Fruit fly (Drosophila melanogaster) whole organism, prepupa: ENCODE data around the gene mus201.

Source experiments
- Blimp-1 ChIP-seq: fragments of 200-800 bp; sonication (Bioruptor generic); optimal IDR thresholded peaks from 3 replicates; lab custom pipeline; 2017; ENCODE audit warnings: missing biosample characterization, missing genetic modification characterization, mild to moderate bottlenecking, moderate library complexity, missing genetic modification reagents
- CG10631 ChIP-seq: fragments of 200-800 bp; sonication (Bioruptor generic); optimal IDR thresholded peaks from 2 replicates; lab custom pipeline; 2016; ENCODE audit warnings: missing biosample characterization, missing genetic modification characterization
- CG10669 ChIP-seq: fragments of 200-800 bp; sonication (Bioruptor generic); optimal IDR thresholded peaks from 3 replicates; lab custom pipeline; 2018; ENCODE audit warnings: missing biosample characterization, mild to moderate bottlenecking, missing genetic modification characterization, moderate library complexity
- CG11902 ChIP-seq: fragments of 200-800 bp; sonication (Bioruptor generic); optimal IDR thresholded peaks from 3 replicates; lab custom pipeline; 2016; ENCODE audit warnings: missing biosample characterization, missing genetic modification characterization
- CG15336 ChIP-seq: fragments of 200-800 bp; sonication (Bioruptor generic); IDR thresholded peaks from 2 replicates; pipeline ENCODE4 v1.3.6; 2022; ENCODE audit warnings: missing biosample characterization, missing genetic modification characterization
- CG1621 ChIP-seq: fragments of 200-800 bp; sonication (Bioruptor generic); optimal IDR thresholded peaks from 3 replicates; lab custom pipeline; 2018; ENCODE audit warnings: missing biosample characterization, mild to moderate bottlenecking, missing genetic modification characterization
- CG16779 ChIP-seq: fragments of 200-800 bp; sonication (Bioruptor generic); optimal IDR thresholded peaks from 3 replicates; lab custom pipeline; 2017; ENCODE audit warnings: missing biosample characterization, mild to moderate bottlenecking, missing genetic modification characterization
- CG3032 ChIP-seq: fragments of 200-800 bp; optimal IDR thresholded peaks from 2 replicates; lab custom pipeline; 2019; ENCODE audit warnings: missing biosample characterization, mild to moderate bottlenecking, missing genetic modification characterization, moderate library complexity
- CG31627 ChIP-seq: fragments of 200-800 bp; sonication (Bioruptor generic); optimal IDR thresholded peaks from 3 replicates; lab custom pipeline; 2016; ENCODE audit warnings: missing biosample characterization, missing genetic modification characterization
- CG32006 ChIP-seq: fragments of 200-800 bp; sonication (Bioruptor generic); optimal IDR thresholded peaks from 3 replicates; lab custom pipeline; 2017; ENCODE audit warnings: missing biosample characterization, mild to moderate bottlenecking, missing genetic modification characterization
- CG3919 ChIP-seq: fragments of 200-800 bp; sonication (Bioruptor generic); optimal IDR thresholded peaks from 3 replicates; lab custom pipeline; 2016; ENCODE audit warnings: missing biosample characterization, missing genetic modification characterization
- CG4318 ChIP-seq: fragments of 200-800 bp; sonication (Bioruptor generic); optimal IDR thresholded peaks from 3 replicates; lab custom pipeline; 2017; ENCODE audit warnings: missing biosample characterization, mild to moderate bottlenecking, missing genetic modification characterization
- CG6163 ChIP-seq: fragments of 200-800 bp; sonication (Bioruptor generic); IDR thresholded peaks from 3 replicates; pipeline ENCODE4 v1.3.6; 2022; ENCODE audit warnings: missing biosample characterization, missing genetic modification characterization
- CG6276 ChIP-seq: fragments of 200-800 bp; sonication (Bioruptor generic); optimal IDR thresholded peaks from 2 replicates; lab custom pipeline; 2017; ENCODE audit warnings: missing biosample characterization, mild to moderate bottlenecking, missing genetic modification characterization
- CG6792 ChIP-seq: fragments of 200-800 bp; sonication (Bioruptor generic); optimal IDR thresholded peaks from 3 replicates; lab custom pipeline; 2016; ENCODE audit warnings: missing biosample characterization, missing genetic modification characterization
- CG6808 ChIP-seq: fragments of 200-800 bp; sonication (Bioruptor generic); optimal IDR thresholded peaks from 3 replicates; lab custom pipeline; 2017; ENCODE audit warnings: missing biosample characterization, missing genetic modification characterization, mild to moderate bottlenecking, moderate library complexity, missing genetic modification reagents
- CG6854 ChIP-seq: fragments of 200-800 bp; sonication (Bioruptor generic); optimal IDR thresholded peaks from 2 replicates; lab custom pipeline; 2017; ENCODE audit warnings: missing biosample characterization, mild to moderate bottlenecking, missing genetic modification characterization
- CG7368 ChIP-seq: fragments of 200-800 bp; sonication (Bioruptor generic); optimal IDR thresholded peaks from 3 replicates; lab custom pipeline; 2016; ENCODE audit warnings: missing biosample characterization, missing genetic modification characterization
- CG8119 ChIP-seq: fragments of 200-800 bp; sonication (Bioruptor generic); IDR thresholded peaks from 3 replicates; pipeline ENCODE4 v1.3.6; 2022; ENCODE audit warnings: missing biosample characterization, missing genetic modification characterization
- CG8632 ChIP-seq: fragments of 200-800 bp; sonication (Bioruptor generic); optimal IDR thresholded peaks from 3 replicates; lab custom pipeline; 2016; ENCODE audit warnings: missing biosample characterization, missing genetic modification characterization
- CG9139 ChIP-seq: fragments of 200-800 bp; sonication (Bioruptor generic); optimal IDR thresholded peaks from 3 replicates; lab custom pipeline; 2017; ENCODE audit warnings: missing biosample characterization, mild to moderate bottlenecking, missing genetic modification characterization
- Eip75B ChIP-seq: fragments of 200-800 bp; sonication (Bioruptor generic); optimal IDR thresholded peaks from 3 replicates; lab custom pipeline; 2016; ENCODE audit warnings: missing biosample characterization, missing genetic modification characterization
- Eip78C ChIP-seq: fragments of 200-800 bp; sonication (Bioruptor generic); peaks from one replicate; lab custom pipeline; 2016; ENCODE audit warnings: missing biosample characterization, missing genetic modification characterization
- Ets21C ChIP-seq: fragments of 200-800 bp; sonication (Bioruptor generic); optimal IDR thresholded peaks from 3 replicates; lab custom pipeline; 2016; ENCODE audit warnings: missing biosample characterization, missing genetic modification characterization
- Ets96B ChIP-seq: fragments of 200-800 bp; optimal IDR thresholded peaks from 2 replicates; lab custom pipeline; 2019; ENCODE audit warnings: missing biosample characterization, mild to moderate bottlenecking, missing genetic modification characterization, moderate library complexity
- Hr38 ChIP-seq: sonication (Bioruptor generic); optimal IDR thresholded peaks from 2 replicates; lab custom pipeline; 2016; ENCODE audit warnings: missing biosample characterization, missing genetic modification characterization
- Hr4 ChIP-seq: fragments of 200-800 bp; sonication (Bioruptor generic); optimal IDR thresholded peaks from 3 replicates; lab custom pipeline; 2016; ENCODE audit warnings: missing biosample characterization, missing genetic modification characterization
- Lpt ChIP-seq: fragments of 200-800 bp; sonication (Bioruptor generic); optimal IDR thresholded peaks from 3 replicates; lab custom pipeline; 2016; ENCODE audit warnings: missing biosample characterization, missing genetic modification characterization
- Met ChIP-seq: fragments of 200-800 bp; sonication (Bioruptor generic); optimal IDR thresholded peaks from 3 replicates; lab custom pipeline; 2016; ENCODE audit warnings: missing biosample characterization, missing genetic modification characterization
- OdsH ChIP-seq: fragments of 200-800 bp; sonication (Bioruptor generic); optimal IDR thresholded peaks from 3 replicates; lab custom pipeline; 2016; ENCODE audit warnings: missing biosample characterization, missing genetic modification characterization
- Smox ChIP-seq: fragments of 200-800 bp; sonication (Bioruptor generic); optimal IDR thresholded peaks from 3 replicates; lab custom pipeline; 2016; ENCODE audit warnings: missing biosample characterization, missing genetic modification characterization
- Sox102F ChIP-seq: fragments of 200-800 bp; sonication (Bioruptor generic); optimal IDR thresholded peaks from 2 replicates; lab custom pipeline; 2016; ENCODE audit warnings: missing biosample characterization, mild to moderate bottlenecking, missing genetic modification characterization
- Sox15 ChIP-seq: fragments of 200-800 bp; sonication (Bioruptor generic); optimal IDR thresholded peaks from 3 replicates; lab custom pipeline; 2016; ENCODE audit warnings: missing biosample characterization, missing genetic modification characterization
- cyc ChIP-seq: fragments of 200-800 bp; sonication (Bioruptor generic); optimal IDR thresholded peaks from 3 replicates; lab custom pipeline; 2016; ENCODE audit warnings: missing biosample characterization, missing genetic modification characterization
- dac ChIP-seq: fragments of 200-800 bp; sonication (Bioruptor generic); optimal IDR thresholded peaks from 2 replicates; lab custom pipeline; 2017; ENCODE audit warnings: missing biosample characterization, mild to moderate bottlenecking, missing genetic modification characterization
- dsx ChIP-seq: fragments of 200-800 bp; optimal IDR thresholded peaks from 3 replicates; lab custom pipeline; 2019; ENCODE audit warnings: missing biosample characterization, mild to moderate bottlenecking, missing genetic modification characterization, moderate library complexity; ENCODE audit not compliant: poor library complexity, severe bottlenecking
- esn ChIP-seq: fragments of 200-800 bp; sonication (Bioruptor generic); optimal IDR thresholded peaks from 2 replicates; lab custom pipeline; 2016; ENCODE audit warnings: missing biosample characterization, mild to moderate bottlenecking, missing genetic modification characterization, moderate library complexity
- fd59A ChIP-seq: fragments of 200-800 bp; sonication (Bioruptor generic); optimal IDR thresholded peaks from 2 replicates; lab custom pipeline; 2017; ENCODE audit warnings: missing biosample characterization, mild to moderate bottlenecking, missing genetic modification characterization, missing genetic modification reagents
- fd85E ChIP-seq: fragments of 200-800 bp; sonication (Bioruptor generic); optimal IDR thresholded peaks from 3 replicates; lab custom pipeline; 2016; ENCODE audit warnings: missing biosample characterization, missing genetic modification characterization
- net ChIP-seq: fragments of 200-800 bp; sonication (Bioruptor generic); optimal IDR thresholded peaks from 3 replicates; lab custom pipeline; 2016; ENCODE audit warnings: missing biosample characterization, missing genetic modification characterization
- pdm3 ChIP-seq: fragments of 200-800 bp; sonication (Bioruptor generic); optimal IDR thresholded peaks from 3 replicates; lab custom pipeline; 2016; ENCODE audit warnings: missing biosample characterization, missing genetic modification characterization
- salr ChIP-seq, 2 experiments: fragments of 200-800 bp; sonication (Bioruptor generic); optimal IDR thresholded peaks; 3 replicates each; lab custom pipeline; 2016 to 2018; ENCODE audit warnings: missing biosample characterization in 2 of 2, missing genetic modification characterization in 2 of 2, mild to moderate bottlenecking in 1 of 2
- spab ChIP-seq: fragments of 200-800 bp; sonication (Bioruptor generic); optimal IDR thresholded peaks from 2 replicates; lab custom pipeline; 2017; ENCODE audit warnings: missing biosample characterization, mild to moderate bottlenecking, missing genetic modification characterization, missing genetic modification reagents
- ss ChIP-seq, 2 experiments: fragments of 200-800 bp; sonication (Bioruptor generic); optimal IDR thresholded peaks; 2 replicates in 1 of 2; 3 replicates in 1 of 2; lab custom pipeline; 2017 to 2018; ENCODE audit warnings: mild to moderate bottlenecking in 2 of 2, missing biosample characterization in 2 of 2, missing genetic modification characterization in 2 of 2, moderate library complexity in 1 of 2
- svp ChIP-seq: fragments of 200-800 bp; sonication (Bioruptor generic); peaks from one replicate; lab custom pipeline; 2016; ENCODE audit warnings: missing biosample characterization, missing genetic modification characterization
- vri ChIP-seq: fragments of 200-800 bp; sonication (Bioruptor generic); optimal IDR thresholded peaks from 3 replicates; lab custom pipeline; 2016; ENCODE audit warnings: missing biosample characterization, mild to moderate bottlenecking, missing genetic modification characterization

mus201 gene

DNA sequence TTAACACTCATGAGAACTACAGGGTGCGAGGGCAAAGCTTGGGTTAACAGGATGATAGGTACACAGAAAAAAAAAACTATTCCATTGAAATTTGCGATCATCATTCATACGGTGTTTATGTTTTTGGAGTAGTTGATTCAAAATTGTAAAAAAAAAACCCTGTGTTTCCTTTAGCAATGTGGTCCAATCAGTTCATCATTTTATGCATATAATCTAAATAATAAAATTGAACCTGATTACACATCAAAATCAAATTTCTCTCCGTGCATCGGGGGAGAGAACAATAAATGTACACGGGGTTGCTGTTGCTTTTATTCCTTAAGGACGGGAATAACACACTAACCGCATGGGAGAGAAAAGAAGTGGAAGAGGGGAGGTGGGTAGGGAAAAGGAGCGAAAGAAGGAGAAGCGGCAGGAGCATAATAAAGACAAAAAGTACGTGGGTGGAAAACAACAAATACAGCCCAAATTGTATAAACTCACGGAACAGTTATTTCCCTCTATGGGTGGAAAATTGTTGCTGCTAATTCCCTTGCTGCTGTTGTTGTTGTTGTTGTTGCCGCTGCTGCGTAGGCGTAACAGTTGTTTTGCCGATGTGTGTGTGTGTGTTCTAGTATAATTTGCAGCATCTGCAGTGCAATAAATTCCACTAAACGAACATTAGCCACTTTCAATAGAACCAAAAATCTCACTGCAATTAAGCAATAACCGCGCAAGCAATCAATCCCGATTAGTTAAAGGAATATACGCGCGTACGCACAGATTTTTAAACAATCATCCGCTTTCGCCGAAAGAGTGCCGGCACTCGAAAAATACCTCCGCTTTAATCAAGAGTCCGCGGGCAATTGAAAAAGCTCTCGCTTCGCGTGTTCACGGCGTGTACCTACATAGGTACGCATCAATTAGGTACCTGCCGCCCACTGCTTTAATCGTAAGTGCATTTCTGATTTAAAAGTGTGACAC, 25.5 kb downstream of the mus201 start, which contains the start of gene Agpat2 (continued):
- TF ChIP-seq CG15336 (GFP tag; lab: Robert Waterston, UW) (0 out of 2 replicates have a peak, but pooled peaks have one; percentile 26), CG6276 (GFP tag; lab: Kevin White, UChicago) (no peak), Eip75B (GFP tag; lab: Kevin White, UChicago) (peak; percentile 76), Sox102F (peak; percentile 71), CG3032 (peak; percentile 51), fd59A (no peak), CG7368 (peak; percentile 64), Hr38 (GFP tag; lab: Kevin White, UChicago) (no peak), dac (GFP tag; lab: Kevin White, UChicago) (no peak), CG6854 (GFP tag; lab: Kevin White, UChicago) (no peak), CG3919 (GFP tag; lab: Kevin White, UChicago) (peak; percentile 77), Met (peak; percentile 82), Smox (GFP tag; lab: Kevin White, UChicago) (peak; percentile 76), CG6808 (GFP tag; lab: Kevin White, UChicago) (peak; percentile 45), Lpt (GFP tag; lab: Kevin White, UChicago) (peak; percentile 2), svp (GFP tag; lab: Kevin White, UChicago) (peak; percentile 87), dsx (GFP tag; lab: Kevin White, UChicago) (peak; percentile 27), CG32006 (GFP tag; lab: Kevin White, UChicago) (peak; percentile 61), CG4318 (peak; percentile 10), vri (GFP tag; lab: Kevin White, UChicago) (peak; percentile 68)
- TF ChIP-seq, all 60 proteins: peak for 51

dm6 chr2L:8464107-8464582, 26.2 kb downstream of the mus201 start, which contains the start of gene prg:
Gene prg (plus strand): TSS chr2L:8464488.
- TF ChIP-seq Eip78C (GFP tag; lab: Kevin White, UChicago) (peak; percentile 90), ss (GFP tag; optimal IDR thresholded peaks at IDR 0.05; lab: Kevin White, UChicago) (peak; percentile 7 to 54), Sox15 (GFP tag; lab: Kevin White, UChicago) (no peak), Smox (GFP tag; lab: Kevin White, UChicago) (peak; percentile 73), OdsH (GFP tag; lab: Kevin White, UChicago) (peak; percentile 64), Ets21C (GFP tag; lab: Kevin White, UChicago) (peak; percentile 45), CG10669 (GFP tag; lab: Kevin White, UChicago) (peak; percentile 46), CG16779 (tag; lab: Kevin White, UChicago) (peak; percentile 9), CG1621 (peak; percentile 2), CG8119 (GFP tag; lab: Robert Waterston, UW) (peak; percentile 56; the same call in 1 of the 3 replicates), fd59A (no peak), net (GFP tag; lab: Kevin White, UChicago) (peak; percentile 49), Hr4 (GFP tag; lab: Kevin White, UChicago) (peak; percentile 77), CG31627 (GFP tag; lab: Kevin White, UChicago) (peak; percentile 63), fd85E (GFP tag; lab: Kevin White, UChicago) (no peak), vri (GFP tag; lab: Kevin White, UChicago) (peak; percentile 19), Ets96B (peak; percentile 67), CG9139 (GFP tag; lab: Kevin White, UChicago) (peak; percentile 0), Eip75B (GFP tag; lab: Kevin White, UChicago) (peak; percentile 77), Lpt (GFP tag; lab: Kevin White, UChicago) (peak; percentile 18), cyc (peak; percentile 62), Blimp-1 (GFP tag; lab: Kevin White, UChicago) (no peak), CG8632 (peak; percentile 58), esn (GFP tag; lab: Kevin White, UChicago) (peak; percentile 70), spab (no peak), Met (peak; percentile 77), pdm3 (GFP tag; lab: Kevin White, UChicago) (peak; percentile 64), CG6163 (GFP tag; lab: Robert Waterston, UW) (peak; percentile 42), svp (GFP tag; lab: Kevin White, UChicago) (peak; percentile 90), salr (GFP tag; optimal IDR thresholded peaks at IDR 0.05; lab: Kevin White, UChicago) (peak in 1 of 2 experiments; percentile 2), CG6792 (peak; percentile 51), CG10631 (GFP tag; lab: Kevin White, UChicago) (peak; percentile 53), Hr38 (GFP tag; lab: Kevin White, UChicago) (no peak), CG3919 (GFP tag; lab: Kevin White, UChicago) (peak; percentile 75), CG11902 (GFP tag; lab: Kevin White, UChicago) (peak; percentile 49), CG32006 (GFP tag; lab: Kevin White, UChicago) (peak; percentile 54)
